Worm (Caenorhabditis elegans): ENCODE measurements around the gene sra-11.

sra-11 gene

ce11 chrII:10925804-10926570 lies 15.9 kb upstream of the sra-11 start, which contains the start of gene metr-1 (continued):
- TF ChIP-seq xbp-1 (tag; optimal IDR thresholded peaks at IDR 0.05) (no peak), pqm-1 (tag; optimal IDR thresholded peaks at IDR 0.05) (no peak), unc-98 (GFP tag; IDR thresholded peaks at IDR 0.05) (no peak), ceh-63 (GFP tag; optimal IDR thresholded peaks at IDR 0.05) (no peak), sptf-1 (tag; optimal IDR thresholded peaks at IDR 0.05) (no peak), lin-39 (tag; optimal IDR thresholded peaks at IDR 0.05) (no peak), egl-13 (tag; optimal IDR thresholded peaks at IDR 0.05) (peak; percentile 71), lin-14 (GFP tag; optimal IDR thresholded peaks at IDR 0.05) (peak; percentile 18), egl-27 (tag; optimal IDR thresholded peaks at IDR 0.05) (no peak), tbx-2 (tag; optimal IDR thresholded peaks at IDR 0.05) (no peak), unc-62 (GFP tag; optimal IDR thresholded peaks at IDR 0.05) (no peak), aha-1 (tag; optimal IDR thresholded peaks at IDR 0.05) (no peak), unc-130 (tag; optimal IDR thresholded peaks at IDR 0.05) (no peak), ztf-4 (tag; optimal IDR thresholded peaks at IDR 0.05) (no peak), efl-3 (GFP tag; optimal IDR thresholded peaks at IDR 0.05) (no peak), unc-86 (tag; optimal IDR thresholded peaks at IDR 0.05) (no peak), pag-3 (tag; optimal IDR thresholded peaks at IDR 0.05; ENCODE audit: borderline replicate concordance, insufficient read depth) (no peak), lin-13 (GFP tag; optimal IDR thresholded peaks at IDR 0.05) (no peak), alr-1 (tag; optimal IDR thresholded peaks at IDR 0.05; ENCODE audit: borderline replicate concordance) (no peak), grh-1 (GFP tag; IDR thresholded peaks at IDR 0.05) (no peak), dpl-1 (GFP tag; optimal IDR thresholded peaks at IDR 0.05) (peak; percentile 66 to 82 (median 69)), fkh-8 (tag; optimal IDR thresholded peaks at IDR 0.05) (peak; percentile 9), ztf-11 (tag; optimal IDR thresholded peaks at IDR 0.05) (peak in 1 of 2 experiments; percentile 61), skn-1 (tag; optimal IDR thresholded peaks at IDR 0.05) (no peak), nhr-85 (tag) (peak; percentile 61), fkh-10 (GFP tag; optimal IDR thresholded peaks at IDR 0.05) (no peak), tlp-1 (tag; optimal IDR thresholded peaks at IDR 0.05) (no peak), fos-1 (tag; optimal IDR thresholded peaks at IDR 0.05) (no peak), jun-1 (tag; optimal IDR thresholded peaks at IDR 0.05) (no peak), ces-1 (GFP tag; optimal IDR thresholded peaks at IDR 0.05) (no peak), snu-23 (GFP tag; optimal IDR thresholded peaks at IDR 0.05) (peak; percentile 5), hlh-17 (GFP tag; optimal IDR thresholded peaks at IDR 0.05; ENCODE audit: borderline replicate concordance) (no peak), ceh-82 (tag; optimal IDR thresholded peaks at IDR 0.05) (no peak), dsc-1 (tag; optimal IDR thresholded peaks at IDR 0.05) (no peak), elt-2 (tag; optimal IDR thresholded peaks at IDR 0.05) (peak; percentile 9), vab-15 (tag; optimal IDR thresholded peaks at IDR 0.05) (no peak), sup-37 (GFP tag; optimal IDR thresholded peaks at IDR 0.05) (no peak), zag-1 (tag; optimal IDR thresholded peaks at IDR 0.05) (no peak), nhr-71 (tag; optimal IDR thresholded peaks at IDR 0.05) (peak; percentile 44), lir-3 (tag; optimal IDR thresholded peaks at IDR 0.05; ENCODE audit: poor library complexity) (peak; percentile 17), nhr-76 (tag; optimal IDR thresholded peaks at IDR 0.05) (no peak), mep-1 (tag; optimal IDR thresholded peaks at IDR 0.05) (no peak), nhr-12 (tag; optimal IDR thresholded peaks at IDR 0.05) (no peak)

Data from whole organism, L1 larva.